Worm (Caenorhabditis elegans): ENCODE measurements around the gene lgc-46.

DNA sequence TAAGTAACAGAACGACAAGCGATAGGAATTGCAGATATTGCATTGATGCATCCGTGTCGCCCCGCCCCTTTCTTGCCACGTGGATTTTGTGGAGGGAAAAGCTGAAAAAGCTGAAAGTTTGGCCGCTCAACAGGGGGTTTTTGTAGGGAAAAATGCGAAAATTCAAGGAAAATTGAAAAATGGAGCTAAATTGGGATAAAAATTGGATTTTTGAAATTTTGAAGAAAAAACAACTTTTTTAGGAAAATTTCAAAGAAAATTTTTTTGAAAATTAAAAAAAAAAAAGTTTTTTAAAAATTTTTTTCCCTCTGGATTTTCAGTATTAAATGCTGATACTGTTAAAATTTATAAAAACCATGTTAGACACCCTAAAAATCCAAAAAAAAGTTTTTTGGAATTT lies at the start of gene lgc-46:
- TF ChIP-seq lsy-2 (tag; optimal IDR thresholded peaks at IDR 0.05) (no peak), fos-1 (tag; optimal IDR thresholded peaks at IDR 0.05) (no peak), unc-86 (tag; optimal IDR thresholded peaks at IDR 0.05) (no peak), pqm-1 (tag; optimal IDR thresholded peaks at IDR 0.05) (no peak), mdl-1 (tag; optimal IDR thresholded peaks at IDR 0.05) (no peak), dsc-1 (tag; optimal IDR thresholded peaks at IDR 0.05) (no peak)
